Worm (Caenorhabditis elegans) whole organism, mixed stage, embryonic: ENCODE results near the gene F48F5.8.

Source experiments
- M03D4.4 ChIP-seq: sonication (generic microtip); optimal IDR thresholded peaks from 2 replicates; lab custom pipeline; 2017; ENCODE audit warnings: mild to moderate bottlenecking, missing genetic modification characterization, missing compliant biosample characterization
- bed-3 ChIP-seq: fragments of 200-800 bp; sonication (Bioruptor generic); optimal IDR thresholded peaks from 3 replicates; lab custom pipeline; 2018; ENCODE audit warnings: mild to moderate bottlenecking, missing genetic modification characterization, moderate library complexity, missing compliant biosample characterization
- blmp-1 ChIP-seq: fragments of 150-350 bp; optimal IDR thresholded peaks from 2 replicates; lab custom pipeline; 2014; ENCODE audit warnings: missing biosample characterization, missing genetic modification characterization
- ceh-39 ChIP-seq: fragments of 150-350 bp; optimal IDR thresholded peaks from 2 replicates; lab custom pipeline; 2014; ENCODE audit warnings: missing biosample characterization, missing genetic modification characterization
- ceh-43 ChIP-seq: fragments of 200-800 bp; sonication (Bioruptor generic); optimal IDR thresholded peaks from 2 replicates; lab custom pipeline; 2018; ENCODE audit warnings: mild to moderate bottlenecking, missing genetic modification characterization, moderate library complexity, missing compliant biosample characterization
- ceh-83 ChIP-seq: fragments of 200-800 bp; sonication (Bioruptor generic); optimal IDR thresholded peaks from 2 replicates; lab custom pipeline; 2018; ENCODE audit warnings: mild to moderate bottlenecking, missing genetic modification characterization, missing compliant biosample characterization
- ces-1 ChIP-seq: fragments of 150-350 bp; optimal IDR thresholded peaks from 2 replicates; lab custom pipeline; 2014; ENCODE audit warnings: missing biosample characterization, missing genetic modification reagents, missing genetic modification characterization
- cnd-1 ChIP-seq: fragments of 200-800 bp; sonication (Bioruptor generic); optimal IDR thresholded peaks from 2 replicates; lab custom pipeline; 2018; ENCODE audit warnings: mild to moderate bottlenecking, missing genetic modification characterization, missing compliant biosample characterization
- drap-1 ChIP-seq: fragments of 200-800 bp; sonication (Bioruptor generic); optimal IDR thresholded peaks from 3 replicates; lab custom pipeline; 2018; ENCODE audit warnings: mild to moderate bottlenecking, missing genetic modification characterization, missing compliant biosample characterization
- elt-1 ChIP-seq: sonication (generic microtip); optimal IDR thresholded peaks from 2 replicates; lab custom pipeline; 2017; ENCODE audit warnings: missing genetic modification characterization, mild to moderate bottlenecking, missing compliant biosample characterization, antibody characterized with exemption, moderate library complexity, borderline replicate concordance; ENCODE audit not compliant: insufficient read depth
- elt-3 ChIP-seq: fragments of 150-350 bp; optimal IDR thresholded peaks from 2 replicates; lab custom pipeline; 2014; ENCODE audit warnings: missing biosample characterization, missing genetic modification characterization
- flh-1 ChIP-seq: fragments of 200-800 bp; sonication (Bioruptor generic); optimal IDR thresholded peaks from 2 replicates; lab custom pipeline; 2018; ENCODE audit warnings: mild to moderate bottlenecking, missing genetic modification characterization, moderate library complexity, missing compliant biosample characterization
- ham-2 ChIP-seq: fragments of 200-800 bp; sonication (Bioruptor generic); optimal IDR thresholded peaks from 2 replicates; lab custom pipeline; 2018; ENCODE audit warnings: mild to moderate bottlenecking, missing genetic modification characterization, missing compliant biosample characterization
- hlh-1 ChIP-seq: fragments of 150-350 bp; optimal IDR thresholded peaks from 2 replicates; lab custom pipeline; 2014; ENCODE audit warnings: missing biosample characterization, missing genetic modification reagents, missing genetic modification characterization
- lin-13 ChIP-seq: fragments of 150-350 bp; optimal IDR thresholded peaks from 2 replicates; lab custom pipeline; 2014; ENCODE audit warnings: missing biosample characterization, missing genetic modification characterization
- lin-32 ChIP-seq: fragments of 200-800 bp; sonication (Bioruptor generic); optimal IDR thresholded peaks from 2 replicates; lab custom pipeline; 2018; ENCODE audit warnings: mild to moderate bottlenecking, missing genetic modification characterization, missing compliant biosample characterization
- lsy-2 ChIP-seq: fragments of 150-350 bp; optimal IDR thresholded peaks from 2 replicates; lab custom pipeline; 2014; ENCODE audit warnings: missing biosample characterization, missing genetic modification characterization
- mab-5 ChIP-seq: fragments of 150-350 bp; optimal IDR thresholded peaks from 2 replicates; lab custom pipeline; 2014; ENCODE audit warnings: missing biosample characterization, missing genetic modification characterization
- mep-1 ChIP-seq: fragments of 150-350 bp; optimal IDR thresholded peaks from 2 replicates; lab custom pipeline; 2017; ENCODE audit warnings: missing biosample characterization, missing genetic modification reagents, missing genetic modification characterization, inconsistent platforms
- mls-2 ChIP-seq: sonication (generic microtip); optimal IDR thresholded peaks from 2 replicates; lab custom pipeline; 2016; ENCODE audit warnings: mild to moderate bottlenecking, missing genetic modification characterization, moderate library complexity, missing compliant biosample characterization
- nhr-12 ChIP-seq: fragments of 150-350 bp; optimal IDR thresholded peaks from 2 replicates; lab custom pipeline; 2014; ENCODE audit warnings: missing biosample characterization, missing genetic modification characterization
- nhr-2 ChIP-seq: fragments of 150-350 bp; optimal IDR thresholded peaks from 2 replicates; lab custom pipeline; 2014; ENCODE audit warnings: missing biosample characterization, missing genetic modification characterization
- nhr-237 ChIP-seq: fragments of 150-350 bp; optimal IDR thresholded peaks from 2 replicates; lab custom pipeline; 2014; ENCODE audit warnings: missing biosample characterization, missing genetic modification characterization
- nhr-28 ChIP-seq: fragments of 150-350 bp; optimal IDR thresholded peaks from 2 replicates; lab custom pipeline; 2014; ENCODE audit warnings: missing biosample characterization, missing genetic modification characterization
- nhr-76 ChIP-seq: sonication (generic microtip); optimal IDR thresholded peaks from 2 replicates; lab custom pipeline; 2017; ENCODE audit warnings: missing biosample characterization, missing genetic modification characterization
- pha-4 ChIP-seq: fragments of 150-350 bp; optimal IDR thresholded peaks from 2 replicates; lab custom pipeline; 2018; ENCODE audit warnings: missing biosample characterization, missing genetic modification reagents, missing genetic modification characterization
- sem-2 ChIP-seq: fragments of 200-800 bp; sonication (Bioruptor generic); optimal IDR thresholded peaks from 2 replicates; lab custom pipeline; 2018; ENCODE audit warnings: mild to moderate bottlenecking, missing genetic modification characterization, missing compliant biosample characterization
- snpc-4 ChIP-seq: fragments of 150-350 bp; optimal IDR thresholded peaks from 2 replicates; lab custom pipeline; 2014; ENCODE audit warnings: missing biosample characterization, missing genetic modification characterization
- sptf-1 ChIP-seq: sonication (generic microtip); optimal IDR thresholded peaks from 2 replicates; lab custom pipeline; 2017; ENCODE audit warnings: mild to moderate bottlenecking, missing genetic modification characterization, moderate library complexity, missing compliant biosample characterization
- tbx-8 ChIP-seq: fragments of 200-800 bp; sonication (Bioruptor generic); optimal IDR thresholded peaks from 2 replicates; lab custom pipeline; 2018; ENCODE audit warnings: mild to moderate bottlenecking, missing genetic modification characterization, moderate library complexity, missing compliant biosample characterization
- unc-120 ChIP-seq: sonication (generic microtip); optimal IDR thresholded peaks from 2 replicates; lab custom pipeline; 2017; ENCODE audit warnings: missing genetic modification characterization, missing compliant biosample characterization; ENCODE audit not compliant: poor library complexity, severe bottlenecking
- unc-39 ChIP-seq: fragments of 150-350 bp; optimal IDR thresholded peaks from 2 replicates; lab custom pipeline; 2014; ENCODE audit warnings: missing biosample characterization, missing genetic modification characterization
- unc-62 ChIP-seq: fragments of 150-350 bp; optimal IDR thresholded peaks from 2 replicates; lab custom pipeline; 2014; ENCODE audit warnings: missing biosample characterization, missing genetic modification reagents, missing genetic modification characterization
- zip-8 ChIP-seq: fragments of 150-350 bp; optimal IDR thresholded peaks from 2 replicates; lab custom pipeline; 2014; ENCODE audit warnings: missing biosample characterization, missing genetic modification characterization
- ztf-11 ChIP-seq: fragments of 150-350 bp; optimal IDR thresholded peaks from 2 replicates; lab custom pipeline; 2014; ENCODE audit warnings: missing biosample characterization, missing genetic modification characterization

F48F5.8 gene

ce11 chrV:20424229-20425182 lies 636 bp upstream of the F48F5.8 start:
- TF ChIP-seq sem-2 (no peak), M03D4.4 (peak; percentile 35), ceh-43 (GFP tag; lab: Kevin White, UChicago) (no peak), cnd-1 (tag; lab: Kevin White, UChicago) (peak; percentile 87), hlh-1 (tag; lab: Kevin White, UChicago) (no peak), nhr-2 (tag; lab: Kevin White, UChicago) (peak; percentile 45), mep-1 (tag; lab: Kevin White, UChicago) (peak; percentile 63), ces-1 (GFP tag; lab: Kevin White, UChicago) (peak; percentile 80), nhr-12 (tag; lab: Kevin White, UChicago) (no peak), ceh-39 (tag; lab: Kevin White, UChicago) (no peak), nhr-237 (tag; lab: Kevin White, UChicago) (peak; percentile 32), unc-39 (tag; lab: Kevin White, UChicago) (no peak), lin-13 (no peak), mls-2 (tag; lab: Kevin White, UChicago) (peak; percentile 37), ceh-83 (GFP tag; lab: Kevin White, UChicago) (no peak), blmp-1 (tag; lab: Kevin White, UChicago) (no peak), nhr-76 (tag; lab: Kevin White, UChicago) (no peak), snpc-4 (no peak), bed-3 (GFP tag; lab: Kevin White, UChicago) (no peak), unc-120 (tag; lab: Kevin White, UChicago) (peak; percentile 69), tbx-8 (GFP tag; lab: Kevin White, UChicago) (no peak), lin-32 (GFP tag; lab: Kevin White, UChicago) (peak; percentile 68), zip-8 (tag; lab: Kevin White, UChicago) (no peak), sptf-1 (tag; lab: Kevin White, UChicago) (peak; percentile 61), elt-3 (no peak), mab-5 (no peak), pha-4 (peak; percentile 76), lsy-2 (tag; lab: Kevin White, UChicago) (peak; percentile 42), drap-1 (peak; percentile 6), flh-1 (no peak), ztf-11 (no peak), nhr-28 (tag; lab: Kevin White, UChicago) (no peak), unc-62 (peak; percentile 32), ham-2 (GFP tag; lab: Kevin White, UChicago) (no peak), elt-1 (tag; lab: Kevin White, UChicago) (no peak)

- TF ChIP-seq sem-2 (no peak), lsy-2 (tag; lab: Kevin White, UChicago) (no peak), ces-1 (GFP tag; lab: Kevin White, UChicago) (no peak), lin-13 (no peak), tbx-8 (GFP tag; lab: Kevin White, UChicago) (no peak), elt-1 (tag; lab: Kevin White, UChicago) (no peak)
Observed at ce11 chrV:20445898-20446297, 20.8 kb downstream of the F48F5.8 start.

- TF ChIP-seq unc-120 (tag; lab: Kevin White, UChicago) (peak; percentile 56), unc-62 (peak; percentile 11), M03D4.4 (no peak), nhr-12 (tag; lab: Kevin White, UChicago) (no peak), unc-39 (tag; lab: Kevin White, UChicago) (no peak), hlh-1 (tag; lab: Kevin White, UChicago) (peak; percentile 96), ztf-11 (no peak)
- TF ChIP-seq, all 35 proteins: peak for 3
Observed at ce11 chrV:20451793-20452192, 26.7 kb downstream of the F48F5.8 start.
